Worm (Caenorhabditis elegans) whole organism, young adult: Measurements from ENCODE around the gene gcy-14.

Experiments used
- B0336.3 ChIP-seq: fragments of 200-800 bp; sonication (Bioruptor generic); IDR thresholded peaks from 2 replicates; pipeline ENCODE4 v1.3.6; 2022; ENCODE audit warnings: missing genetic modification characterization, missing compliant biosample characterization
- C17E4.6 ChIP-seq: fragments of 200-800 bp; sonication (Bioruptor generic); IDR thresholded peaks from 2 replicates; pipeline ENCODE4 v1.3.6; 2022; ENCODE audit warnings: missing genetic modification reagents, missing genetic modification characterization, missing compliant biosample characterization
- F10E7.11 ChIP-seq: sonication (generic microtip); optimal IDR thresholded peaks from 2 replicates; lab custom pipeline; 2017; ENCODE audit warnings: mild to moderate bottlenecking, missing genetic modification characterization, moderate library complexity, missing compliant biosample characterization
- F33H1.4 ChIP-seq: fragments of 200-800 bp; sonication (Bioruptor generic); IDR thresholded peaks from 2 replicates; pipeline ENCODE4 v1.3.6; 2022; ENCODE audit warnings: missing genetic modification reagents, missing genetic modification characterization, missing compliant biosample characterization
- F37B4.10 ChIP-seq: fragments of 200-800 bp; sonication (Bioruptor generic); IDR thresholded peaks from 2 replicates; pipeline ENCODE4 v1.3.6; 2022; ENCODE audit warnings: missing genetic modification characterization, missing compliant biosample characterization
- F39B2.1 ChIP-seq: fragments of 200-800 bp; sonication (Bioruptor generic); IDR thresholded peaks from 2 replicates; pipeline ENCODE4 v1.3.6; 2022; ENCODE audit warnings: missing genetic modification reagents, missing genetic modification characterization, missing compliant biosample characterization
- F52B5.7 ChIP-seq: sonication (generic microtip); optimal IDR thresholded peaks from 2 replicates; lab custom pipeline; 2016; ENCODE audit warnings: mild to moderate bottlenecking, missing genetic modification characterization, missing compliant biosample characterization
- F57C9.4 ChIP-seq: sonication (generic microtip); optimal IDR thresholded peaks from 2 replicates; lab custom pipeline; 2017; ENCODE audit warnings: mild to moderate bottlenecking, missing genetic modification characterization, missing compliant biosample characterization
- T07F8.4 ChIP-seq: sonication (generic microtip); optimal IDR thresholded peaks from 2 replicates; lab custom pipeline; 2016; ENCODE audit warnings: mild to moderate bottlenecking, missing genetic modification characterization, moderate library complexity, missing compliant biosample characterization
- Y53G8AR.9 ChIP-seq: fragments of 200-800 bp; sonication (Bioruptor generic); conservative IDR thresholded peaks from 2 replicates; pipeline ENCODE4 v1.3.6; 2022; ENCODE audit warnings: missing genetic modification reagents, missing genetic modification characterization, missing compliant biosample characterization
- Y56A3A.18 ChIP-seq: fragments of 200-800 bp; sonication (Bioruptor generic); IDR thresholded peaks from 2 replicates; pipeline ENCODE4 v1.3.6; 2022; ENCODE audit warnings: missing genetic modification reagents, missing genetic modification characterization, missing compliant biosample characterization
- Y67H2A.10 ChIP-seq: fragments of 200-800 bp; sonication (Bioruptor generic); conservative IDR thresholded peaks from 2 replicates; pipeline ENCODE4 v1.3.6; 2022; ENCODE audit warnings: missing genetic modification reagents, missing genetic modification characterization, missing compliant biosample characterization
- atf-7 ChIP-seq: sonication (generic microtip); optimal IDR thresholded peaks from 2 replicates; lab custom pipeline; 2017; ENCODE audit warnings: mild to moderate bottlenecking, missing genetic modification characterization, missing compliant biosample characterization
- attf-6 ChIP-seq: fragments of 200-800 bp; sonication (Bioruptor generic); IDR thresholded peaks from 2 replicates; pipeline ENCODE4 v1.3.6; 2022; ENCODE audit warnings: missing genetic modification reagents, missing genetic modification characterization, missing compliant biosample characterization
- bed-1 ChIP-seq: fragments of 200-800 bp; sonication (Bioruptor generic); IDR thresholded peaks from 2 replicates; pipeline ENCODE4 v1.3.6; 2022; ENCODE audit warnings: missing genetic modification reagents, missing genetic modification characterization, missing compliant biosample characterization
- cebp-1 ChIP-seq, 2 experiments: fragments of 200-800 bp in 1 of 2; sonication (Bioruptor generic) in 1 of 2; sonication (generic microtip) in 1 of 2; IDR thresholded peaks in 1 of 2; optimal IDR thresholded peaks in 1 of 2; 2 replicates each; pipeline versions ENCODE4 v1.3.6 to Lab custom; 2017 to 2022; ENCODE audit warnings: missing compliant biosample characterization in 2 of 2, missing genetic modification characterization in 2 of 2, mild to moderate bottlenecking in 1 of 2, missing genetic modification reagents in 1 of 2, moderate library complexity in 1 of 2
- ceh-100 ChIP-seq: fragments of 200-800 bp; sonication (Bioruptor generic); IDR thresholded peaks from 2 replicates; pipeline ENCODE4 v1.3.6; 2022; ENCODE audit warnings: missing genetic modification reagents, missing genetic modification characterization, missing compliant biosample characterization
- ceh-40 ChIP-seq: fragments of 200-800 bp; sonication (Bioruptor generic); IDR thresholded peaks from 2 replicates; pipeline ENCODE4 v1.3.6; 2022; ENCODE audit warnings: missing genetic modification characterization, missing compliant biosample characterization
- ceh-58 ChIP-seq: fragments of 200-800 bp; sonication (Bioruptor generic); IDR thresholded peaks from 2 replicates; pipeline ENCODE4 v1.3.6; 2022; ENCODE audit warnings: missing genetic modification characterization, missing compliant biosample characterization
- dox-1 ChIP-seq: fragments of 200-800 bp; sonication (Bioruptor generic); IDR thresholded peaks from 2 replicates; pipeline ENCODE4 v1.3.6; 2022; ENCODE audit warnings: missing genetic modification reagents, missing genetic modification characterization, missing compliant biosample characterization
- efl-1 ChIP-seq: fragments of 150-350 bp; optimal IDR thresholded peaks from 2 replicates; lab custom pipeline; 2014; ENCODE audit warnings: missing biosample characterization, missing genetic modification reagents, missing genetic modification characterization
- ekl-4 ChIP-seq: fragments of 200-800 bp; sonication (Bioruptor generic); IDR thresholded peaks from 2 replicates; pipeline ENCODE4 v1.3.6; 2022; ENCODE audit warnings: missing genetic modification reagents, missing genetic modification characterization, missing compliant biosample characterization
- him-1 ChIP-seq: sonication (generic microtip); optimal IDR thresholded peaks from 2 replicates; lab custom pipeline; 2016; ENCODE audit warnings: missing genotype, missing genetic modification reagents, missing genetic modification characterization, missing compliant biosample characterization
- hlh-26 ChIP-seq: fragments of 200-800 bp; sonication (Bioruptor generic); conservative IDR thresholded peaks from 2 replicates; pipeline ENCODE4 v1.3.6; 2022; ENCODE audit warnings: missing genetic modification reagents, missing genetic modification characterization, missing compliant biosample characterization
- hmg-1.2 ChIP-seq: fragments of 200-800 bp; sonication (Bioruptor generic); IDR thresholded peaks from 2 replicates; pipeline ENCODE4 v1.3.6; 2022; ENCODE audit warnings: missing genetic modification reagents, missing genetic modification characterization, missing compliant biosample characterization
- hsf-1 ChIP-seq: fragments of 200-800 bp; sonication (Bioruptor generic); IDR thresholded peaks from 2 replicates; pipeline ENCODE4 v1.3.6; 2022; ENCODE audit warnings: missing genetic modification reagents, missing genetic modification characterization, missing compliant biosample characterization
- let-526 ChIP-seq: fragments of 200-800 bp; sonication (Bioruptor generic); IDR thresholded peaks from 2 replicates; pipeline ENCODE4 v1.3.6; 2022; ENCODE audit warnings: missing genetic modification reagents, missing genetic modification characterization, missing compliant biosample characterization
- let-607 ChIP-seq, 2 experiments: fragments of 200-800 bp in 1 of 2; sonication (Bioruptor generic) in 1 of 2; sonication (generic microtip) in 1 of 2; optimal IDR thresholded peaks; 2 replicates each; lab custom pipeline; 2016 to 2018; ENCODE audit warnings: mild to moderate bottlenecking in 2 of 2, missing compliant biosample characterization in 2 of 2, missing genetic modification characterization in 2 of 2, moderate library complexity in 2 of 2, missing genotype in 1 of 2
- lin-40 ChIP-seq: sonication (generic microtip); optimal IDR thresholded peaks from 2 replicates; lab custom pipeline; 2016; ENCODE audit warnings: missing genetic modification characterization, mild to moderate bottlenecking, missing compliant biosample characterization, missing genotype, missing genetic modification reagents
- madf-10 ChIP-seq: sonication (generic microtip); optimal IDR thresholded peaks from 2 replicates; lab custom pipeline; 2016; ENCODE audit warnings: mild to moderate bottlenecking, missing genetic modification characterization, missing compliant biosample characterization
- madf-3 ChIP-seq: fragments of 200-800 bp; sonication (Bioruptor generic); IDR thresholded peaks from 2 replicates; pipeline ENCODE4 v1.3.6; 2022; ENCODE audit warnings: missing genetic modification reagents, missing genetic modification characterization, missing compliant biosample characterization
- madf-6 ChIP-seq: fragments of 200-800 bp; sonication (Bioruptor generic); IDR thresholded peaks from 2 replicates; pipeline ENCODE4 v1.3.6; 2022; ENCODE audit warnings: missing genetic modification reagents, missing genetic modification characterization, missing compliant biosample characterization
- madf-8 ChIP-seq: fragments of 200-800 bp; sonication (Bioruptor generic); conservative IDR thresholded peaks from 2 replicates; pipeline ENCODE4 v1.3.6; 2022; ENCODE audit warnings: missing genetic modification reagents, missing genetic modification characterization, missing compliant biosample characterization
- nfya-2 ChIP-seq: fragments of 200-800 bp; sonication (Bioruptor generic); IDR thresholded peaks from 2 replicates; pipeline ENCODE4 v1.3.6; 2022; ENCODE audit warnings: missing genetic modification reagents, missing genetic modification characterization, missing compliant biosample characterization
- nhr-90 ChIP-seq: sonication (generic microtip); optimal IDR thresholded peaks from 2 replicates; lab custom pipeline; 2016; ENCODE audit warnings: missing genotype, mild to moderate bottlenecking, missing genetic modification characterization, missing compliant biosample characterization
- pbrm-1 ChIP-seq: fragments of 200-800 bp; sonication (Bioruptor generic); IDR thresholded peaks from 2 replicates; pipeline ENCODE4 v1.3.6; 2022; ENCODE audit warnings: missing genetic modification reagents, missing genetic modification characterization, missing compliant biosample characterization
- repo-1 ChIP-seq: sonication (generic microtip); optimal IDR thresholded peaks from 2 replicates; lab custom pipeline; 2017; ENCODE audit warnings: mild to moderate bottlenecking, missing genetic modification characterization, missing compliant biosample characterization
- sea-2 ChIP-seq: fragments of 200-800 bp; sonication (Bioruptor generic); IDR thresholded peaks from 2 replicates; pipeline ENCODE4 v1.3.6; 2022; ENCODE audit warnings: missing genetic modification characterization, missing compliant biosample characterization
- snpc-4 ChIP-seq, 5 experiments: fragments of 150-350 bp in 1 of 5; sonication (generic microtip) in 4 of 5; optimal IDR thresholded peaks; 2 replicates each; lab custom pipeline; 2014 to 2018; ENCODE audit warnings: missing genetic modification characterization in 5 of 5, missing biosample characterization in 3 of 5, antibody characterized with exemption in 2 of 5, mild to moderate bottlenecking in 2 of 5, missing compliant biosample characterization in 2 of 5, missing genotype in 2 of 5, moderate library complexity in 2 of 5, missing genetic modification reagents in 1 of 5
- sptf-2 ChIP-seq: fragments of 200-800 bp; sonication (Bioruptor generic); optimal IDR thresholded peaks from 2 replicates; lab custom pipeline; 2018; ENCODE audit warnings: mild to moderate bottlenecking, missing genetic modification characterization, missing compliant biosample characterization
- tlf-1 ChIP-seq: fragments of 200-800 bp; sonication (Bioruptor generic); optimal IDR thresholded peaks from 2 replicates; lab custom pipeline; 2018; ENCODE audit warnings: mild to moderate bottlenecking, missing genetic modification characterization, missing compliant biosample characterization
- zim-3 ChIP-seq: sonication (generic microtip); optimal IDR thresholded peaks from 2 replicates; lab custom pipeline; 2017; ENCODE audit warnings: mild to moderate bottlenecking, missing genetic modification characterization, moderate library complexity, missing compliant biosample characterization
- ztf-18 ChIP-seq: sonication (generic microtip); optimal IDR thresholded peaks from 2 replicates; lab custom pipeline; 2016; ENCODE audit warnings: missing genotype, mild to moderate bottlenecking, missing genetic modification characterization, missing compliant biosample characterization
- ztf-22 ChIP-seq: fragments of 200-800 bp; sonication (Bioruptor generic); optimal IDR thresholded peaks from 2 replicates; lab custom pipeline; 2018; ENCODE audit warnings: mild to moderate bottlenecking, missing genetic modification characterization, moderate library complexity, missing compliant biosample characterization
- ztf-26 ChIP-seq: sonication (generic microtip); optimal IDR thresholded peaks from 2 replicates; lab custom pipeline; 2017; ENCODE audit warnings: missing genetic modification characterization, missing compliant biosample characterization

gcy-14 gene

DNA sequence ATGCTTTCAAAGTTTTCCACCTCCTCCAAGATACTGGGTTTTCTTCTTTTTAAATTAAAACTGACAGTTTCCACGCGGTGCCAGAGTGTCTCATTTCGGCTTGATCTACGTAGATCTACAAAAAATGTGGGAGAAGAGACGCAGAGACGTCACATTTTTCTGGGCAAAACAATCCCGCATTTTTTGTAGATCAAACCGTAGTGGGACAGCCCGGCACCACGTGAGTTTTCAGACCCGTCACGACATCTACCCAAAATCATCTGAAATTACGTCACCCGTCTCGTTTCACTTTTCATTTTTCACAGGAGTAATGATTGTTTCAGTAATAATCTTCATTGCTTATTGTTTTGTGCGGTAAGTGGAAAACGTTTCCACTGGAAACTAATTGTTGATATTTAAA, 39.7 kb downstream of the gcy-14 start:
- TF ChIP-seq repo-1 (tag; lab: Kevin White, UChicago) (peak; percentile 74), sea-2 (GFP tag; lab: Robert Waterston, UW) (no peak), madf-6 (no peak; the same call in 1 of the 2 replicates), nhr-90 (tag; lab: Kevin White, UChicago) (no peak), T07F8.4 (tag; lab: Kevin White, UChicago) (no peak), lin-40 (tag; lab: Kevin White, UChicago) (peak; percentile 14), madf-3 (GFP tag; lab: Robert Waterston, UW) (peak; percentile 76; the same call in 1 of the 2 replicates), ceh-40 (no peak), Y56A3A.18 (GFP tag; lab: Robert Waterston, UW) (0 out of 2 replicates have a peak, but pooled peaks have one; percentile 29), tlf-1 (GFP tag; lab: Kevin White, UChicago) (peak; percentile 35), let-607 (tag; optimal IDR thresholded peaks at IDR 0.05; lab: Kevin White, UChicago) (peak in 1 of 2 experiments; percentile 9), F39B2.1 (no peak), zim-3 (no peak), dox-1 (GFP tag; lab: Robert Waterston, UW) (no peak), ztf-26 (tag; lab: Kevin White, UChicago) (no peak), efl-1 (GFP tag; lab: Kevin White, UChicago) (peak; percentile 1), ceh-100 (GFP tag; lab: Robert Waterston, UW) (no peak), him-1 (no peak), cebp-1 (GFP tag; IDR thresholded peaks at IDR 0.05; lab: Robert Waterston, UW) (no peak), cebp-1 (tag; optimal IDR thresholded peaks at IDR 0.05; lab: Kevin White, UChicago) (peak; percentile 63), C17E4.6 (GFP tag; lab: Robert Waterston, UW) (no peak), ztf-18 (tag; lab: Kevin White, UChicago) (no peak), Y67H2A.10 (0 out of 2 replicates have a peak, but pooled peaks have one; percentile 22), attf-6 (GFP tag; lab: Robert Waterston, UW) (no peak), madf-8 (GFP tag; lab: Robert Waterston, UW) (peak; percentile 57), hlh-26 (no peak), nfya-2 (no peak), F10E7.11 (peak; percentile 50), bed-1 (GFP tag; lab: Robert Waterston, UW) (no peak), madf-10 (no peak), ceh-58 (GFP tag; lab: Robert Waterston, UW) (no peak), ekl-4 (GFP tag; lab: Robert Waterston, UW) (no peak), hsf-1 (GFP tag; lab: Robert Waterston, UW) (no peak), F52B5.7 (tag; lab: Kevin White, UChicago) (peak; percentile 42), snpc-4 (GFP tag; optimal IDR thresholded peaks at IDR 0.05; lab: Kevin White, UChicago) (no peak), snpc-4 (tag; optimal IDR thresholded peaks at IDR 0.05; lab: Kevin White, UChicago) (peak in 1 of 4 experiments; percentile 33), F37B4.10 (GFP tag; lab: Robert Waterston, UW) (no peak), pbrm-1 (GFP tag; lab: Robert Waterston, UW) (0 out of 2 replicates have a peak, but pooled peaks have one; percentile 28), B0336.3 (peak; percentile 79), Y53G8AR.9 (GFP tag; lab: Robert Waterston, UW) (peak; percentile 71; the same call in 1 of the 2 replicates), F57C9.4 (no peak), atf-7 (peak; percentile 50), sptf-2 (GFP tag; lab: Kevin White, UChicago) (no peak), ztf-22 (GFP tag; lab: Kevin White, UChicago) (no peak), hmg-1.2 (peak; percentile 18; the same call in 1 of the 2 replicates), let-526 (GFP tag; lab: Robert Waterston, UW) (0 out of 2 replicates have a peak, but pooled peaks have one; percentile 13), F33H1.4 (peak; percentile 22; the same call in 1 of the 2 replicates)
